Worm (Caenorhabditis elegans): ENCODE measurements around the gene F35E12.9.

The F35E12.9 gene

DNA sequence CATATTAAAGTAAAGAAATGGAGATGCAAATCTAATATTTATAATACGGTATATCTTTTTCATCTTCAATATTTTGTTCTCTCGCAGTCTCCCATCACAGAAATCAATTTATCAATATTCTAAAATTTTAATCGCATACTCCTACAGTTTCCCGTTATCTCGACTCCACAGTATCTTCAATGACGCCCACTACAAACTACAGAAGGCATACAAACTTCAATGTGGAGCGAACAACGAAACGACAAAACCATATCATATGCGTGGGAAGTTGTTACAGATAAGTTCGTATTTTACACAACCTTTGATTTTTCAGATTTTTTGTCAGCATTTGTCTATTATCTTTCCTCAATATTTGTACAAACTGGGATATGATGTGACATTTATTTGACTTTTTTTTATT is 5.0 kb downstream of the F35E12.9 start:
- no peak for TF ChIP-seq pes-1 (GFP tag; IDR thresholded peaks at IDR 0.05)
- no peak for TF ChIP-seq aly-1 (tag; optimal IDR thresholded peaks at IDR 0.05)
- TF ChIP-seq F13C5.2 (tag; optimal IDR thresholded peaks at IDR 0.05) = no peak
- no peak for TF ChIP-seq ets-7 (tag; optimal IDR thresholded peaks at IDR 0.05)
- no peak for TF ChIP-seq hnd-1 (tag; optimal IDR thresholded peaks at IDR 0.05)
- TF ChIP-seq sea-1 (GFP tag; conservative IDR thresholded peaks at IDR 0.05) = no peak
- TF ChIP-seq hmg-4 (GFP tag; optimal IDR thresholded peaks at IDR 0.05) = no peak
- TF ChIP-seq ceh-13 (GFP tag; optimal IDR thresholded peaks at IDR 0.05) = no peak
- no peak for TF ChIP-seq tbx-11 (GFP tag; IDR thresholded peaks at IDR 0.05)
- TF ChIP-seq ceh-36 (tag; optimal IDR thresholded peaks at IDR 0.05) = no peak
- no peak for TF ChIP-seq tra-4 (tag; optimal IDR thresholded peaks at IDR 0.05)
- no peak for TF ChIP-seq flt-1 (GFP tag; IDR thresholded peaks at IDR 0.05)
- no peak for TF ChIP-seq tbx-37 (GFP tag; conservative IDR thresholded peaks at IDR 0.05)
- TF ChIP-seq B0310.2 (tag; optimal IDR thresholded peaks at IDR 0.05) = no peak
- no peak for TF ChIP-seq hmbx-1 (tag; optimal IDR thresholded peaks at IDR 0.05)
- no peak for TF ChIP-seq scrt-1 (GFP tag; IDR thresholded peaks at IDR 0.05)
- no peak for TF ChIP-seq ama-1 (optimal IDR thresholded peaks at IDR 0.05)

DNA sequence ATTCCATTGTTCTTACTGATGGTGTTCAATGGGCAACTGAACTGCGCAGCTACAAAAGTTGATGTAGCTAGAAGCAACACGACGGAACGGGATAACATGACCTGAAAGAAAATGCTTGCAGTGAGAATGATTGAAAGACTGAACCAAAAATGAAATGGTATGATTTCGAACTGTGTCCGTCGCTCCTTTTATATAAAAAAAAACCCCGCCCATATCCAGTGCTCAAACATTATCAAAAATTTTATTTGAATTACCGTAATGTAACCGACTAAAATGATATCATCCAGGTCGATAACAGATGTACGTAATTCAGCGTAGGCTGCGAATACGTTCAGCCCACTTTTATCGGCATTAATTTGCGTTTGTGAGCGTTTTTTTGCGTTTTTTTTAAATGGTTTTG is 6.6 kb downstream of the F35E12.9 start, which contains the start of gene irg-5:
irg-5 (minus strand) TSS at position 101 of the 400 bp plus-strand sequence.
- TF ChIP-seq ceh-13 (GFP tag; optimal IDR thresholded peaks at IDR 0.05) = no peak
- TF ChIP-seq ceh-36 (tag; optimal IDR thresholded peaks at IDR 0.05) = no peak
- no peak for TF ChIP-seq tra-4 (tag; optimal IDR thresholded peaks at IDR 0.05)
- TF ChIP-seq scrt-1 (GFP tag; IDR thresholded peaks at IDR 0.05) = no peak
- no peak for TF ChIP-seq hnd-1 (tag; optimal IDR thresholded peaks at IDR 0.05)
- no peak for TF ChIP-seq hmbx-1 (tag; optimal IDR thresholded peaks at IDR 0.05)
- no peak for TF ChIP-seq F13C5.2 (tag; optimal IDR thresholded peaks at IDR 0.05)
- TF ChIP-seq tbx-37 (GFP tag; conservative IDR thresholded peaks at IDR 0.05) = no peak

DNA sequence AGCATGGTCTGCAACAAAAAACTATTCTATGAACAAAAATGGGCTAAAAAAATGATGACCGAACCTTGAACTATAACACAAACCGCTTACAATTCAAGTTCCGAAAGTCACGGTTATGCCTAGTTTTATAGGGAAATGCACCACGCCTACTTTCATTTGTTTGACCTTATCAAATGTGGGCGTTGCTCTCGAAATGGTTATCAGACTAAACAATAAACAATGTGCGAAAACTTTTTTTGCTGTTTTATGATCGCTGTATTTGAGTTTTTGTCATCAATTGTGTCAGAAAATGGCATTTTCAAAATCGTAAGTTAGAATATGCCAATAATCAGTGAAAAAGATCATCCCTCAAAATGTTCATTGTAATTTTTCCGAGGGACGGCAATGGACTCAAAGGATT is 8.8 kb downstream of the F35E12.9 start, which contains the start of gene F35E12.6:
F35E12.6 (minus strand) TSS at position 101 of the 400 bp plus-strand sequence.
- no peak for TF ChIP-seq B0310.2 (tag; optimal IDR thresholded peaks at IDR 0.05)
- TF ChIP-seq hnd-1 (tag; optimal IDR thresholded peaks at IDR 0.05) = no peak
- TF ChIP-seq ama-1 (optimal IDR thresholded peaks at IDR 0.05) = no peak
- TF ChIP-seq tbx-11 (GFP tag; IDR thresholded peaks at IDR 0.05) = no peak
- TF ChIP-seq ceh-36 (tag; optimal IDR thresholded peaks at IDR 0.05) = no peak
- TF ChIP-seq sea-1 (GFP tag; conservative IDR thresholded peaks at IDR 0.05) = no peak
- no peak for TF ChIP-seq ets-7 (tag; optimal IDR thresholded peaks at IDR 0.05)
- no peak for TF ChIP-seq aly-1 (tag; optimal IDR thresholded peaks at IDR 0.05)
- no peak for TF ChIP-seq pes-1 (GFP tag; IDR thresholded peaks at IDR 0.05)
- no peak for TF ChIP-seq scrt-1 (GFP tag; IDR thresholded peaks at IDR 0.05)
- TF ChIP-seq hmg-4 (GFP tag; optimal IDR thresholded peaks at IDR 0.05) = no peak
- no peak for TF ChIP-seq F13C5.2 (tag; optimal IDR thresholded peaks at IDR 0.05)
- TF ChIP-seq tra-4 (tag; optimal IDR thresholded peaks at IDR 0.05) = no peak
- TF ChIP-seq hmbx-1 (tag; optimal IDR thresholded peaks at IDR 0.05) = no peak
- TF ChIP-seq tbx-37 (GFP tag; conservative IDR thresholded peaks at IDR 0.05) = no peak

DNA sequence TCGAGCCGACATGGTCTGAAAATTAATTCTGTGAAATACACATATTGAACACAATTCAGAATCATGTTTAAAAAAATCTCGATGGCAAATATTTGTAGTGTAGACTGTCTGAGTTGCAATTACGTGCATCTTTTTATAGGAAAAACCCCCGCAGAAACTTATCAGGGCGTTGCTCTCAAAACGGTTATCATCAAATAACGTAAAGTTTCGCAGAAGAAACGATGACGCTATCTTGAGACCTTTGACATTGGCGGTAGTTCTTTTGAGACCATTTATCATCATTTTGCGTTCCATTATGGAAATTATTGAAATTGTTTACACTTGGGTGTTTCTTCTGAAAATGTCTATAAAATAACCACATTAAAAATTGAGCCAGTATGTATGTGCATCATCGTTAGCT is 14.2 kb downstream of the F35E12.9 start, which contains the start of gene dct-17:
dct-17 (minus strand) TSS at position 23 of the 400 bp plus-strand sequence.
- TF ChIP-seq flt-1 (GFP tag; IDR thresholded peaks at IDR 0.05) (no peak), scrt-1 (GFP tag; IDR thresholded peaks at IDR 0.05) (no peak), B0310.2 (tag; optimal IDR thresholded peaks at IDR 0.05) (no peak), hnd-1 (tag; optimal IDR thresholded peaks at IDR 0.05) (no peak), tra-4 (tag; optimal IDR thresholded peaks at IDR 0.05) (no peak), ceh-13 (GFP tag; optimal IDR thresholded peaks at IDR 0.05) (no peak), tbx-11 (GFP tag; IDR thresholded peaks at IDR 0.05) (no peak), pes-1 (GFP tag; IDR thresholded peaks at IDR 0.05) (no peak), ama-1 (optimal IDR thresholded peaks at IDR 0.05) (no peak), F13C5.2 (tag; optimal IDR thresholded peaks at IDR 0.05) (no peak), hmbx-1 (tag; optimal IDR thresholded peaks at IDR 0.05) (no peak), hmg-4 (GFP tag; optimal IDR thresholded peaks at IDR 0.05) (no peak), ceh-36 (tag; optimal IDR thresholded peaks at IDR 0.05) (no peak), aly-1 (tag; optimal IDR thresholded peaks at IDR 0.05) (no peak), ets-7 (tag; optimal IDR thresholded peaks at IDR 0.05) (no peak), tbx-37 (GFP tag; conservative IDR thresholded peaks at IDR 0.05) (no peak), sea-1 (GFP tag; conservative IDR thresholded peaks at IDR 0.05) (no peak)

DNA sequence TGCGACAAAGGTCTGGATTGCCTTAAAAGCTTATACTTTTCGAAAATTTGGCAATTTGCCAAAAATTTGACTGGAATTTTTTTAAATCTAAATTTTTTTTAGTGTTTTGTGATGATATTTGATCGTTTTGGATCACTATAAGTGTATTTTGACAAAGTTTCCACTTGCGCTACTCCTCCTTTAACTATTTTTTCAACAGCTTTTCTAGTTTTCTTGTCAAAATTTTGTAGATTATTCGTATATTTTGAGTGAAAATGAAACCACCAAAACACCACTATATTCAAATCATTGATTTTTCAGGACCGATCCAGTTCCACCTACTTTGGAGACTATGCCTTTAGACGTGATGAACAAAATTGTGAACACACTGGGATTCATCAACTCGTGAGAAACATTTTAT is 19.4 kb downstream of the F35E12.9 start, which contains the start of gene fbxa-181:
fbxa-181 (plus strand) TSS at position 301 of the 400 bp plus-strand sequence.
- TF ChIP-seq F13C5.2 (tag; optimal IDR thresholded peaks at IDR 0.05) (no peak), pes-1 (GFP tag; IDR thresholded peaks at IDR 0.05) (no peak), B0310.2 (tag; optimal IDR thresholded peaks at IDR 0.05) (no peak), tra-4 (tag; optimal IDR thresholded peaks at IDR 0.05) (no peak), hmg-4 (GFP tag; optimal IDR thresholded peaks at IDR 0.05) (no peak), hmbx-1 (tag; optimal IDR thresholded peaks at IDR 0.05) (no peak), aly-1 (tag; optimal IDR thresholded peaks at IDR 0.05) (no peak), flt-1 (GFP tag; IDR thresholded peaks at IDR 0.05) (no peak), ceh-13 (GFP tag; optimal IDR thresholded peaks at IDR 0.05) (no peak), ceh-36 (tag; optimal IDR thresholded peaks at IDR 0.05) (no peak), tbx-37 (GFP tag; conservative IDR thresholded peaks at IDR 0.05) (no peak), scrt-1 (GFP tag; IDR thresholded peaks at IDR 0.05) (no peak)

DNA sequence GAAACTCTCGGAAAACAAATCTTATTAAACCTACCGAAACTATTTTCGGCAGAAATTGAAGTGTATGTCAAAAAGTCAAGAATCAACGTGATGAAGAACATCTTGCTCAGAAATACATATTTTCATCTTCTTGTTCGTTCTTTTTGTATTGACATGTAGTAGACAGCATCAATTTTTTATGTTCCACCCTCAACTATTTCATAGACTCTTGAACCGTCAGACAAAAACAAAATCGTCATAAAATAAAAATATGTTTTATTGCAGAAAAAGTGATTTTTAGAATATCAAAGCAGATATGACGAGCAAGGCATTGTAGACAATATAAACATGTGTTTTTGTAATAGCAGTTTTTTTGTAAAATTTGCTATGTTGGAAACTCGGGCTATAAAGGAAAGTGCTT is 20.1 kb downstream of the F35E12.9 start, which contains the start of gene F35E12.2:
F35E12.2 (minus strand) TSS at position 101 of the 400 bp plus-strand sequence.
- TF ChIP-seq aly-1 (tag; optimal IDR thresholded peaks at IDR 0.05) = no peak

DNA sequence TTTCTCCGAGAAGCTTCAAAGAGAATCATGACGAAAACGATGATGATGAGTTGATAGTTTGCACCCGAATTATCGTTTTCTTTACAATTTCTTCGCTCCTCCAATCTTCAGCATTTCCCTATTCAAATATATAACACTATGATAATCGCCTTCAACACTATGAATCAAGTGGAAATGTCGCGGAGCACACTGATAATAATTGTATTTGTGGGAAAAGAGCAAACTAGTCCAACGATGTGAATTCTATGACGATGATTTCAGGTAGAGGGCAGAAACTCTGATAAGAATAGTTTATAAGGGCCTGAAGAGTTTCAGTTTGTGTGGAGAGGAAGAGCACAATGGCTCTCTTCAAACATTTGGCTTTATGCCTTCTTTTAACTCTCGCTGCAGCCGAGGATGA is 28.4 kb downstream of the F35E12.9 start, which contains the start of gene T01D3.6:
T01D3.6 (plus strand) TSS at position 294 of the 400 bp plus-strand sequence.
- TF ChIP-seq tbx-11 (GFP tag; IDR thresholded peaks at IDR 0.05) (no peak), ama-1 (optimal IDR thresholded peaks at IDR 0.05) (no peak)

DNA sequence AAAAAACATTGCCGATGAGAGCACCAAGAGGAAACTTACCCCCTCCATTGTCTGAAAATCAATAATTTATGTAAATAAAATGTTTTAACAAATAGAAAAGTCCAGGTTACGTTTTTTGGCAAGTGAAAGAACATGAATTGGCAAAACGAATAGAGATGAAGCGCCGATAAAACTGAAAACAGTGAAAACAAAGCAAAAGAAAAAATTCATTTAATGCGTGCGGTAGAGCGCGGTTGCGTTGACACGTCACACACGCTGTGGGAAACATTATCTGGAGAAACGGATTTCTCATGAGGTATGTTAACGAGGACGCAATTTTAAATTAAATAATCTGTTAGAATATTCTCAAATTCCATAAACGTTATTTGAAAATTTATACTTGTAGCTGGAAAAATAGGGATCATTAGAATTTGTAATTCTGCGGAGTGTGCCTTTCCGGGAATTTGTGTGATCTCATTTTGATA is 29.7 kb downstream of the F35E12.9 start, which contains the start of gene zipt-9:
zipt-9 (minus strand) TSS at position 51 of the 464 bp plus-strand sequence.
- peak; percentile 28 for TF ChIP-seq tra-4 (tag; optimal IDR thresholded peaks at IDR 0.05)
- TF ChIP-seq pes-1 (GFP tag; IDR thresholded peaks at IDR 0.05) = no peak
- TF ChIP-seq tbx-11 (GFP tag; IDR thresholded peaks at IDR 0.05) = 0 out of 2 replicates have a peak, but pooled peaks have one; percentile 45
- TF ChIP-seq B0310.2 (tag; optimal IDR thresholded peaks at IDR 0.05) = peak; percentile 34
- peak; percentile 72 for TF ChIP-seq F13C5.2 (tag; optimal IDR thresholded peaks at IDR 0.05)
- TF ChIP-seq sea-1 (GFP tag; conservative IDR thresholded peaks at IDR 0.05) = no peak
- TF ChIP-seq tbx-37 (GFP tag; conservative IDR thresholded peaks at IDR 0.05) = peak; percentile 70
- peak; percentile 57 for TF ChIP-seq ets-7 (tag; optimal IDR thresholded peaks at IDR 0.05)
- peak; percentile 11 for TF ChIP-seq hmg-4 (GFP tag; optimal IDR thresholded peaks at IDR 0.05)
